Worm (Caenorhabditis elegans): ENCODE results near the gene algn-7.

DNA sequence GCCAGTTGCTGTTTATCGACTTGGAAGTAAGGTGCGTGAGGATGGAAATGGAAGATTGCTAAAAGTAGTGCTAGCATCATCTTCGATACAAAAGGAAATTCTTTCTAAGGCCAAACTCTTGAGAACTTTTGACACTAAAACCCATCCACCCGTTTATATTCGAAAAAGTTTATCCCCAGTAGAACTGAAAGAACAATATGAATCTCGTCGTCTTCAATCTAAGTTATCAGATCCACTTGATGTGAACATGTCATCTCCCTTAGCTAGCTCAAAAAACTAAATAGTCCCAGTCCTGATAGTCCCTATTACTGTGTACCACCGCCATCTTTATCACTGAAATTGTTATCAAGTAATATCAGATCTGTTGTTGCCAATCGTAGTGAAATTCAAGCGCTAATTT lies 2.8 kb upstream of the algn-7 start:
- no peak for TF ChIP-seq mxl-1 (tag; optimal IDR thresholded peaks at IDR 0.05)
- no peak for TF ChIP-seq egrh-3 (GFP tag; IDR thresholded peaks at IDR 0.05)
- no peak for TF ChIP-seq Y95B8A.8 (GFP tag; IDR thresholded peaks at IDR 0.05)
- no peak for TF ChIP-seq snpc-4 (GFP tag; optimal IDR thresholded peaks at IDR 0.05)
- TF ChIP-seq snpc-4 (tag; optimal IDR thresholded peaks at IDR 0.05) = no peak
- TF ChIP-seq athp-1 (tag; optimal IDR thresholded peaks at IDR 0.05) = no peak
- no peak for TF ChIP-seq Y67H2A.10 (GFP tag; conservative IDR thresholded peaks at IDR 0.05)
- no peak for TF ChIP-seq lag-1 (GFP tag; IDR thresholded peaks at IDR 0.05)
